Worm (Caenorhabditis elegans) whole organism, early embryonic: ENCODE measurements around the gene tbcc-1.

Experiments used
- ama-1 ChIP-seq: fragments of 150-350 bp; optimal IDR thresholded peaks from 2 replicates; lab custom pipeline; 2014
- hmg-4 ChIP-seq: fragments of 200-800 bp; sonication (Bioruptor generic); optimal IDR thresholded peaks from 2 replicates; lab custom pipeline; 2018; ENCODE audit warnings: mild to moderate bottlenecking, missing genetic modification characterization, missing compliant biosample characterization
- pes-1 ChIP-seq: fragments of 200-800 bp; sonication (Bioruptor generic); IDR thresholded peaks from 2 replicates; pipeline ENCODE4 v1.3.6; 2022; ENCODE audit warnings: missing genetic modification reagents, missing genetic modification characterization, missing compliant biosample characterization
- sea-1 ChIP-seq: fragments of 200-800 bp; sonication (Bioruptor generic); conservative IDR thresholded peaks from 2 replicates; pipeline ENCODE4 v1.3.6; 2022; ENCODE audit warnings: missing genetic modification characterization, missing compliant biosample characterization
- tbx-11 ChIP-seq: fragments of 200-800 bp; sonication (Bioruptor generic); IDR thresholded peaks from 2 replicates; pipeline ENCODE4 v1.3.6; 2022; ENCODE audit warnings: missing genetic modification characterization, missing compliant biosample characterization
- tra-4 ChIP-seq: sonication (generic microtip); optimal IDR thresholded peaks from 2 replicates; lab custom pipeline; 2017; ENCODE audit warnings: missing genetic modification characterization, missing compliant biosample characterization

- TF ChIP-seq hmg-4 (GFP tag; lab: Kevin White, UChicago) = no peak
- no peak for TF ChIP-seq tra-4
- no peak for TF ChIP-seq ama-1 (lab: Kevin White, UChicago)
- no peak for TF ChIP-seq tbx-11 (GFP tag; lab: Robert Waterston, UW)
- no peak for TF ChIP-seq sea-1 (GFP tag; lab: Robert Waterston, UW)
- TF ChIP-seq pes-1 (GFP tag; lab: Robert Waterston, UW) = no peak
Observed at ce11 chrIII:2834363-2834762, 46.1 kb downstream of the tbcc-1 start, which contains the start of gene txdc-17.
